Worm (Caenorhabditis elegans) whole organism, young adult: ENCODE measurements around the gene fbxa-192.

ENCODE experiments used
- B0035.1 ChIP-seq: sonication (generic microtip); optimal IDR thresholded peaks from 2 replicates; lab custom pipeline; 2016; ENCODE audit warnings: missing genetic modification characterization, mild to moderate bottlenecking, missing compliant biosample characterization, missing genotype, missing genetic modification reagents
- C17E4.6 ChIP-seq: fragments of 200-800 bp; sonication (Bioruptor generic); IDR thresholded peaks from 2 replicates; pipeline ENCODE4 v1.3.6; 2022; ENCODE audit warnings: missing genetic modification reagents, missing genetic modification characterization, missing compliant biosample characterization
- ama-1 ChIP-seq, 3 experiments: fragments of 150-350 bp in 1 of 3; sonication (generic microtip) in 2 of 3; optimal IDR thresholded peaks; 2 replicates each; lab custom pipeline; 2014 to 2018; ENCODE audit warnings: missing biosample characterization in 2 of 3, missing genetic modification characterization in 2 of 3, missing genetic modification reagents in 2 of 3
- cebp-1 ChIP-seq, 2 experiments: fragments of 200-800 bp in 1 of 2; sonication (Bioruptor generic) in 1 of 2; sonication (generic microtip) in 1 of 2; IDR thresholded peaks in 1 of 2; optimal IDR thresholded peaks in 1 of 2; 2 replicates each; pipeline versions ENCODE4 v1.3.6 to Lab custom; 2017 to 2022; ENCODE audit warnings: missing compliant biosample characterization in 2 of 2, missing genetic modification characterization in 2 of 2, mild to moderate bottlenecking in 1 of 2, missing genetic modification reagents in 1 of 2, moderate library complexity in 1 of 2
- dox-1 ChIP-seq: fragments of 200-800 bp; sonication (Bioruptor generic); IDR thresholded peaks from 2 replicates; pipeline ENCODE4 v1.3.6; 2022; ENCODE audit warnings: missing genetic modification reagents, missing genetic modification characterization, missing compliant biosample characterization
- hlh-12 ChIP-seq: sonication (generic microtip); optimal IDR thresholded peaks from 2 replicates; lab custom pipeline; 2016; ENCODE audit warnings: missing genetic modification characterization, missing compliant biosample characterization
- mcd-1 ChIP-seq: fragments of 200-800 bp; sonication (Bioruptor generic); IDR thresholded peaks from 2 replicates; pipeline ENCODE4 v1.3.6; 2022; ENCODE audit warnings: missing genetic modification reagents, missing genetic modification characterization, missing compliant biosample characterization
- nfya-1 ChIP-seq: sonication (generic microtip); optimal IDR thresholded peaks from 2 replicates; lab custom pipeline; 2017; ENCODE audit warnings: antibody characterized with exemption, missing compliant biosample characterization, missing genetic modification characterization, borderline replicate concordance; ENCODE audit not compliant: insufficient read depth
- nhr-120 ChIP-seq: fragments of 200-800 bp; sonication (Bioruptor generic); IDR thresholded peaks from 2 replicates; pipeline ENCODE4 v1.3.6; 2022; ENCODE audit warnings: missing genetic modification characterization, missing compliant biosample characterization
- repo-1 ChIP-seq: sonication (generic microtip); optimal IDR thresholded peaks from 2 replicates; lab custom pipeline; 2017; ENCODE audit warnings: mild to moderate bottlenecking, missing genetic modification characterization, missing compliant biosample characterization
- sea-2 ChIP-seq: fragments of 200-800 bp; sonication (Bioruptor generic); IDR thresholded peaks from 2 replicates; pipeline ENCODE4 v1.3.6; 2022; ENCODE audit warnings: missing genetic modification characterization, missing compliant biosample characterization
- tbp1 ChIP-seq: fragments of 200-800 bp; sonication (Bioruptor generic); optimal IDR thresholded peaks from 2 replicates; lab custom pipeline; 2018; ENCODE audit warnings: mild to moderate bottlenecking, missing genetic modification characterization, missing compliant biosample characterization
- ztf-22 ChIP-seq: fragments of 200-800 bp; sonication (Bioruptor generic); optimal IDR thresholded peaks from 2 replicates; lab custom pipeline; 2018; ENCODE audit warnings: mild to moderate bottlenecking, missing genetic modification characterization, moderate library complexity, missing compliant biosample characterization

- TF ChIP-seq cebp-1 (GFP tag; IDR thresholded peaks at IDR 0.05; lab: Robert Waterston, UW) (no peak), cebp-1 (tag; optimal IDR thresholded peaks at IDR 0.05; lab: Kevin White, UChicago) (no peak), sea-2 (GFP tag; lab: Robert Waterston, UW) (no peak), hlh-12 (tag; lab: Kevin White, UChicago) (no peak), dox-1 (no peak), nhr-120 (GFP tag; lab: Robert Waterston, UW) (no peak), B0035.1 (tag; lab: Kevin White, UChicago) (no peak), ztf-22 (no peak), mcd-1 (GFP tag; lab: Robert Waterston, UW) (no peak), C17E4.6 (GFP tag; lab: Robert Waterston, UW) (no peak), repo-1 (tag; lab: Kevin White, UChicago) (no peak), ama-1 (optimal IDR thresholded peaks at IDR 0.05; lab: Kevin White, UChicago) (no peak), ama-1 (GFP tag; optimal IDR thresholded peaks at IDR 0.05; lab: Kevin White, UChicago) (no peak), nfya-1 (tag; lab: Kevin White, UChicago) (no peak), tbp1 (GFP tag; lab: Kevin White, UChicago) (no peak)
Observed at ce11 chrV:17665906-17666305, 15.6 kb upstream of the fbxa-192 start, which contains the start of gene F59A1.11.
